Fruit fly (Drosophila melanogaster) whole organism, wandering third instar larva: ENCODE data around the gene CG4390.

Experiments used
- Abd-B ChIP-seq: fragments of >200 bp; optimal IDR thresholded peaks from 2 replicates; lab custom pipeline; 2017; ENCODE audit warnings: missing biosample characterization, missing genetic modification characterization
- CG32264 ChIP-seq: fragments of 200-800 bp; sonication (Bioruptor generic); optimal IDR thresholded peaks from 2 replicates; lab custom pipeline; 2016; ENCODE audit warnings: missing biosample characterization, missing genetic modification characterization
- CG9705 ChIP-seq: fragments of 200-800 bp; sonication (Bioruptor generic); optimal IDR thresholded peaks from 2 replicates; lab custom pipeline; 2018; ENCODE audit warnings: missing biosample characterization, mild to moderate bottlenecking, missing genetic modification characterization
- Dfd ChIP-seq: fragments of >200 bp; optimal IDR thresholded peaks from 2 replicates; lab custom pipeline; 2017; ENCODE audit warnings: missing biosample characterization, missing genetic modification characterization
- GATAd ChIP-seq: sonication (Bioruptor generic); optimal IDR thresholded peaks from 2 replicates; lab custom pipeline; 2016; ENCODE audit warnings: missing biosample characterization, missing genetic modification characterization
- Hr83 ChIP-seq: fragments of 200-300 bp; sonication (Bioruptor generic); optimal IDR thresholded peaks from 2 replicates; lab custom pipeline; 2016; ENCODE audit warnings: missing biosample characterization, mild to moderate bottlenecking, missing genetic modification characterization, moderate library complexity; ENCODE audit not compliant: poor library complexity, severe bottlenecking
- Myc ChIP-seq: fragments of >200 bp; optimal IDR thresholded peaks from 2 replicates; lab custom pipeline; 2017
- OdsH ChIP-seq: fragments of 200-800 bp; sonication (Bioruptor generic); optimal IDR thresholded peaks from 2 replicates; lab custom pipeline; 2016; ENCODE audit warnings: missing biosample characterization, mild to moderate bottlenecking, missing genetic modification characterization
- Rel ChIP-seq, 2 experiments: fragments of 200-800 bp; sonication (Bioruptor generic) in 1 of 2; optimal IDR thresholded peaks; 2 replicates in 1 of 2; 3 replicates in 1 of 2; lab custom pipeline; 2016 to 2019; ENCODE audit warnings: mild to moderate bottlenecking in 2 of 2, missing biosample characterization in 2 of 2, missing genetic modification characterization in 2 of 2, moderate library complexity in 1 of 2
- Vsx2 ChIP-seq: fragments of 200-300, 225-300 bp; sonication (Bioruptor generic); optimal IDR thresholded peaks from 2 replicates; lab custom pipeline; 2018; ENCODE audit warnings: missing biosample characterization, missing genetic modification characterization; ENCODE audit not compliant: partially characterized antibody
- br ChIP-seq: fragments of 200-800 bp; sonication (Bioruptor generic); optimal IDR thresholded peaks from 2 replicates; lab custom pipeline; 2016; ENCODE audit warnings: missing biosample characterization, missing genetic modification characterization
- dl ChIP-seq, 2 experiments: fragments of 175-275, 200-275 bp in 1 of 2; fragments of 200-275 bp in 1 of 2; sonication (Bioruptor generic); optimal IDR thresholded peaks; lab custom pipeline; 2018; ENCODE audit warnings: mild to moderate bottlenecking in 2 of 2, missing biosample characterization in 2 of 2, missing genetic modification characterization in 2 of 2, moderate library complexity in 2 of 2; ENCODE audit not compliant: partially characterized antibody in 2 of 2, insufficient read depth in 1 of 2
- dmrt93B ChIP-seq: fragments of 200-800 bp; sonication (Bioruptor generic); optimal IDR thresholded peaks from 2 replicates; lab custom pipeline; 2018; ENCODE audit warnings: missing biosample characterization, mild to moderate bottlenecking, missing genetic modification characterization
- dsf ChIP-seq: sonication (Bioruptor generic); optimal IDR thresholded peaks from 2 replicates; lab custom pipeline; 2016; ENCODE audit warnings: missing biosample characterization, missing genetic modification characterization, borderline replicate concordance
- ey ChIP-seq: fragments of 200-800 bp; sonication (Bioruptor generic); optimal IDR thresholded peaks from 2 replicates; lab custom pipeline; 2016; ENCODE audit warnings: missing biosample characterization, missing genetic modification characterization
- foxo ChIP-seq, 2 experiments: fragments of 200-800 bp; sonication (Bioruptor generic); optimal IDR thresholded peaks; 2 replicates in 1 of 2; 3 replicates in 1 of 2; lab custom pipeline; 2016 to 2017; ENCODE audit warnings: missing biosample characterization in 2 of 2, missing genetic modification characterization in 2 of 2
- h ChIP-seq: fragments of 200-800 bp; sonication (Bioruptor generic); optimal IDR thresholded peaks from 3 replicates; lab custom pipeline; 2016; ENCODE audit warnings: missing biosample characterization, mild to moderate bottlenecking, missing genetic modification characterization
- psq ChIP-seq: fragments of 200-800 bp; sonication (Bioruptor generic); optimal IDR thresholded peaks from 3 replicates; lab custom pipeline; 2017; ENCODE audit warnings: missing biosample characterization, mild to moderate bottlenecking, missing genetic modification characterization, moderate library complexity
- rgr ChIP-seq: fragments of 200-800 bp; sonication (Bioruptor generic); optimal IDR thresholded peaks from 3 replicates; lab custom pipeline; 2016; ENCODE audit warnings: missing biosample characterization, mild to moderate bottlenecking, missing genetic modification characterization
- sv ChIP-seq: fragments of 200-800 bp; sonication (Bioruptor generic); optimal IDR thresholded peaks from 3 replicates; lab custom pipeline; 2016; ENCODE audit warnings: missing biosample characterization, missing genetic modification characterization
- tai ChIP-seq: sonication (Bioruptor generic); optimal IDR thresholded peaks from 2 replicates; lab custom pipeline; 2016; ENCODE audit warnings: missing biosample characterization, missing genetic modification characterization
- usp ChIP-seq: fragments of >200 bp; optimal IDR thresholded peaks from 2 replicates; lab custom pipeline; 2017; ENCODE audit warnings: missing biosample characterization, missing genetic modification characterization

CG4390 gene

dm6 chr3R:20007399-20008285, 51.9 kb downstream of the CG4390 start:
- TF ChIP-seq tai (no peak), CG9705 (GFP tag; lab: Kevin White, UChicago) (no peak), h (GFP tag; lab: Kevin White, UChicago) (no peak), GATAd (GFP tag; lab: Kevin White, UChicago) (no peak), foxo (GFP tag; optimal IDR thresholded peaks at IDR 0.05; lab: Kevin White, UChicago) (no peak), dmrt93B (GFP tag; lab: Kevin White, UChicago) (no peak), CG32264 (GFP tag; lab: Kevin White, UChicago) (no peak), OdsH (GFP tag; lab: Kevin White, UChicago) (no peak), ey (GFP tag; lab: Kevin White, UChicago) (no peak), Vsx2 (GFP tag; lab: Kevin White, UChicago) (no peak), br (GFP tag; lab: Kevin White, UChicago) (no peak), dsf (GFP tag; lab: Kevin White, UChicago) (no peak), Hr83 (GFP tag; lab: Kevin White, UChicago) (no peak), Rel (GFP tag; optimal IDR thresholded peaks at IDR 0.05; lab: Kevin White, UChicago) (no peak), Rel (tag; optimal IDR thresholded peaks at IDR 0.05; lab: Kevin White, UChicago) (no peak), Abd-B (GFP tag; lab: Kevin White, UChicago) (no peak), rgr (no peak), sv (GFP tag; lab: Kevin White, UChicago) (no peak), Dfd (GFP tag; lab: Kevin White, UChicago) (no peak), Myc (lab: Kevin White, UChicago) (no peak)
- TF ChIP-seq, all 38 proteins: peak for 0

- TF ChIP-seq dmrt93B (GFP tag; lab: Kevin White, UChicago) (no peak), rgr (no peak), Myc (lab: Kevin White, UChicago) (no peak), dl (GFP tag; optimal IDR thresholded peaks at IDR 0.05; lab: Kevin White, UChicago; ENCODE audit: insufficient read depth in 1 of 2, partially characterized antibody in 2 of 2) (no peak), foxo (GFP tag; optimal IDR thresholded peaks at IDR 0.05; lab: Kevin White, UChicago) (no peak), CG9705 (GFP tag; lab: Kevin White, UChicago) (no peak), usp (no peak), psq (GFP tag; lab: Kevin White, UChicago) (no peak)
These were observed 52.9 kb downstream of the CG4390 start for dm6 chr3R:20006617-20007016.
